Worm (Caenorhabditis elegans) whole organism, L4/young adult: ENCODE data around the gene sfxn-2.

ENCODE experiments used
- dao-5 ChIP-seq: sonication (generic microtip); optimal IDR thresholded peaks from 2 replicates; lab custom pipeline; 2016; ENCODE audit warnings: missing genotype, missing genetic modification characterization, moderate library complexity, missing compliant biosample characterization
- him-1 ChIP-seq: sonication (generic microtip); optimal IDR thresholded peaks from 2 replicates; lab custom pipeline; 2016; ENCODE audit warnings: missing genotype, missing genetic modification reagents, missing genetic modification characterization, missing compliant biosample characterization

ce11 chrX:7961623-7962022 lies 3.5 kb upstream of the sfxn-2 start, which contains the start of gene sem-5:
- TF ChIP-seq him-1 (tag; lab: Kevin White, UChicago) = no peak
- no peak for TF ChIP-seq dao-5 (tag; lab: Kevin White, UChicago)
